Worm (Caenorhabditis elegans) whole organism, L4/young adult: ENCODE results near the gene cest-26.

Source experiments
- dao-5 ChIP-seq: sonication (generic microtip); optimal IDR thresholded peaks from 2 replicates; lab custom pipeline; 2016; ENCODE audit warnings: missing genotype, missing genetic modification characterization, moderate library complexity, missing compliant biosample characterization
- him-1 ChIP-seq: sonication (generic microtip); optimal IDR thresholded peaks from 2 replicates; lab custom pipeline; 2016; ENCODE audit warnings: missing genotype, missing genetic modification reagents, missing genetic modification characterization, missing compliant biosample characterization

DNA sequence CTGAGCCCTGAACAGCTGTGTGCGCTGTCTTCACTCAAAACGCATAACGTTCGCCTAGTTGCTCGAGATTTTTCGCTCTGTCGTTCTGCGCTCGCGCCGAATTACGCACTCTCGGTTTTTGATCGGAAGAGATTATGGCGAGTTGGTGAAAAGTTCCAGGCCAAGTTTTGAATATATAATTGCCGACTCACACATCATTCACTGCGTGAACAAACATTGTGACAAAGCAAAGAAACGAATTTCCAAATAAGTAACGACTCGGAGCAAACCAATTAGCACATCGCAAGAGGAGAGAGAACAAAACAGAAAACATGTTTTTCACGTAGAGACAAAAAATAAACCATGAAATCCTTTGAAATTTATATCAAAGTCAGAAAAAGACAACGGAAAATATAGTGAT is 2.1 kb downstream of the cest-26 start:
- TF ChIP-seq him-1: no peak
- no peak for TF ChIP-seq dao-5 (tag; lab: Kevin White, UChicago)
